Fruit fly (Drosophila melanogaster): ENCODE data around the gene Spn28F.

The Spn28F gene

dm6 chr2L:8289352-8290091 lies 47.9 kb upstream of the Spn28F start (continued):
- TF ChIP-seq Hand (GFP tag; optimal IDR thresholded peaks at IDR 0.05): no peak
- no peak for TF ChIP-seq CG14050 (GFP tag; IDR thresholded peaks at IDR 0.05)
- TF ChIP-seq ci (GFP tag; IDR thresholded peaks at IDR 0.05): 0 out of 3 replicates have a peak, but pooled peaks have one; percentile 37
- no peak for TF ChIP-seq CG7839 (tag; optimal IDR thresholded peaks at IDR 0.05)
- no peak for TF ChIP-seq CG8478 (optimal IDR thresholded peaks at IDR 0.05)
- TF ChIP-seq crol (GFP tag; IDR thresholded peaks at IDR 0.05): peak; percentile 78
- no peak for TF ChIP-seq sqz (GFP tag; optimal IDR thresholded peaks at IDR 0.05)
- no peak for TF ChIP-seq CG3838 (GFP tag; optimal IDR thresholded peaks at IDR 0.05)
- TF ChIP-seq CG18764 (GFP tag; optimal IDR thresholded peaks at IDR 0.05): no peak
- TF ChIP-seq ftz-f1 (GFP tag; optimal IDR thresholded peaks at IDR 0.05): no peak
- TF ChIP-seq vvl (GFP tag; IDR thresholded peaks at IDR 0.05): peak; percentile 46; the same call in 1 of the 2 replicates
- TF ChIP-seq gro (GFP tag; optimal IDR thresholded peaks at IDR 0.05): no peak
- no peak for TF ChIP-seq dati (GFP tag; IDR thresholded peaks at IDR 0.05)
- no peak for TF ChIP-seq gt (GFP tag; IDR thresholded peaks at IDR 0.05)
- TF ChIP-seq CG30431 (GFP tag; optimal IDR thresholded peaks at IDR 0.05): no peak
- peak; percentile 67 for TF ChIP-seq Kr (GFP tag; optimal IDR thresholded peaks at IDR 0.05)
- TF ChIP-seq wor (GFP tag; IDR thresholded peaks at IDR 0.05): no peak
- peak; percentile 17 for TF ChIP-seq fd102C (GFP tag; optimal IDR thresholded peaks at IDR 0.05)
- no peak for TF ChIP-seq Chrac-16 (GFP tag; optimal IDR thresholded peaks at IDR 0.05)
- no peak for TF ChIP-seq lmd (GFP tag; IDR thresholded peaks at IDR 0.05)
- TF ChIP-seq chinmo (GFP tag; IDR thresholded peaks at IDR 0.05; ENCODE audit: partially characterized antibody): 0 out of 4 replicates have a peak, but pooled peaks have one; percentile 39
- peak; percentile 4 for TF ChIP-seq oc (tag; optimal IDR thresholded peaks at IDR 0.05)
- TF ChIP-seq CG2202 (tag; optimal IDR thresholded peaks at IDR 0.05): peak; percentile 4
- TF ChIP-seq B-H1 (GFP tag; IDR thresholded peaks at IDR 0.05): no peak
- TF ChIP-seq ac (GFP tag; optimal IDR thresholded peaks at IDR 0.05): peak; percentile 59
- TF ChIP-seq CG13424 (tag; optimal IDR thresholded peaks at IDR 0.05): no peak
- no peak for TF ChIP-seq CG4328 (GFP tag; optimal IDR thresholded peaks at IDR 0.05)
- TF ChIP-seq peb (GFP tag; IDR thresholded peaks at IDR 0.05): no peak
- no peak for TF ChIP-seq Dad (GFP tag; optimal IDR thresholded peaks at IDR 0.05)
- TF ChIP-seq pros (GFP tag; optimal IDR thresholded peaks at IDR 0.05): peak; percentile 56
- TF ChIP-seq CG18262 (tag; optimal IDR thresholded peaks at IDR 0.05): peak; percentile 2
- no peak for TF ChIP-seq CG15514 (GFP tag; optimal IDR thresholded peaks at IDR 0.05)
- TF ChIP-seq Dfd (GFP tag; optimal IDR thresholded peaks at IDR 0.05): no peak
- TF ChIP-seq CG15073 (GFP tag; optimal IDR thresholded peaks at IDR 0.05): no peak
- 0 out of 4 replicates have a peak, but pooled peaks have one; percentile 18 for TF ChIP-seq Dll (GFP tag; IDR thresholded peaks at IDR 0.05; ENCODE audit: partially characterized antibody)
- peak in 1 of 2 experiments; percentile 57 for TF ChIP-seq Hr78 (GFP tag; optimal IDR thresholded peaks at IDR 0.05)
- peak; percentile 84 for TF ChIP-seq kni (GFP tag; optimal IDR thresholded peaks at IDR 0.05)
- TF ChIP-seq fd3F (GFP tag; optimal IDR thresholded peaks at IDR 0.05): no peak
- peak; percentile 3 for TF ChIP-seq CG2712 (tag; optimal IDR thresholded peaks at IDR 0.05)
- no peak for TF ChIP-seq Oli (tag; optimal IDR thresholded peaks at IDR 0.05)
- TF ChIP-seq Hr51 (GFP tag; optimal IDR thresholded peaks at IDR 0.05): no peak
- no peak for TF ChIP-seq Neu2 (GFP tag; optimal IDR thresholded peaks at IDR 0.05; ENCODE audit: borderline replicate concordance)
- TF ChIP-seq otp (GFP tag; IDR thresholded peaks at IDR 0.05): 0 out of 3 replicates have a peak, but pooled peaks have one; percentile 4
- no peak for TF ChIP-seq Aef1 (GFP tag; IDR thresholded peaks at IDR 0.05)
- TF ChIP-seq usp (GFP tag; optimal IDR thresholded peaks at IDR 0.05): no peak
- no peak for TF ChIP-seq PHDP (tag; optimal IDR thresholded peaks at IDR 0.05)
- TF ChIP-seq CG7745 (tag; optimal IDR thresholded peaks at IDR 0.05): peak; percentile 91
- TF ChIP-seq CG6765 (GFP tag; optimal IDR thresholded peaks at IDR 0.05): no peak
- TF ChIP-seq CG10431 (GFP tag; optimal IDR thresholded peaks at IDR 0.05): peak; percentile 6
